Fruit fly (Drosophila melanogaster): Measurements from ENCODE around the gene Zasp66.

dm6 chr3L:8600752-8601433, 23.3 kb upstream of the Zasp66 start, which contains the start of the genes Nelf-E and RpL14:
- no peak for TF ChIP-seq CG8478 (optimal IDR thresholded peaks at IDR 0.05)
- TF ChIP-seq CTCF (optimal IDR thresholded peaks at IDR 0.05), result peak; percentile 26 to 28

Data from S2 (cell line).